Worm (Caenorhabditis elegans): ENCODE results near the gene ttr-2.

ttr-2 gene

ce11 chrIII:9891324-9891723, 36.2 kb upstream of the ttr-2 start, which contains the start of gene alg-4:
Gene alg-4, minus strand, starts transcription at chrIII:9891424.
- no peak for TF ChIP-seq K11D2.4 (GFP tag; IDR thresholded peaks at IDR 0.05)
- TF ChIP-seq hmg-20 (GFP tag; IDR thresholded peaks at IDR 0.05), result no peak

ce11 chrIII:9892855-9893254, 34.7 kb upstream of the ttr-2 start, which contains the start of gene mam-7:
Gene mam-7, plus strand, starts transcription at chrIII:9893155.
- TF ChIP-seq ztf-22 (GFP tag; optimal IDR thresholded peaks at IDR 0.05) (no peak), attf-3 (GFP tag; conservative IDR thresholded peaks at IDR 0.05) (no peak), F52B5.7 (tag; optimal IDR thresholded peaks at IDR 0.05) (no peak)

ce11 chrIII:9899720-9900119, 27.8 kb upstream of the ttr-2 start:
- TF ChIP-seq ztf-25 (GFP tag; IDR thresholded peaks at IDR 0.05) (no peak), egrh-3 (GFP tag; IDR thresholded peaks at IDR 0.05) (no peak), Y67H2A.10 (GFP tag; conservative IDR thresholded peaks at IDR 0.05) (no peak), nhr-120 (GFP tag; IDR thresholded peaks at IDR 0.05) (no peak), rcor-1 (GFP tag; IDR thresholded peaks at IDR 0.05) (no peak), lin-26 (GFP tag; IDR thresholded peaks at IDR 0.05) (no peak), C17E4.6 (GFP tag; IDR thresholded peaks at IDR 0.05) (no peak), Y79H2A.3 (GFP tag; conservative IDR thresholded peaks at IDR 0.05) (no peak), K12H6.12 (tag; optimal IDR thresholded peaks at IDR 0.05) (no peak), ceh-40 (GFP tag; IDR thresholded peaks at IDR 0.05) (no peak), madf-3 (GFP tag; IDR thresholded peaks at IDR 0.05) (no peak), nhr-179 (tag; optimal IDR thresholded peaks at IDR 0.05) (no peak), snpc-1.3 (tag; optimal IDR thresholded peaks at IDR 0.05; ENCODE audit: insufficient read depth) (no peak)

- TF ChIP-seq cebp-1 (GFP tag; IDR thresholded peaks at IDR 0.05), result no peak
- TF ChIP-seq cebp-1 (tag; optimal IDR thresholded peaks at IDR 0.05), result peak; percentile 29
- TF ChIP-seq B0261.1 (tag; optimal IDR thresholded peaks at IDR 0.05), result no peak
- TF ChIP-seq ceh-40 (GFP tag; IDR thresholded peaks at IDR 0.05), result no peak
- TF ChIP-seq nhr-120 (GFP tag; IDR thresholded peaks at IDR 0.05), result no peak
- peak; percentile 80 for TF ChIP-seq hmg-1.2 (GFP tag; IDR thresholded peaks at IDR 0.05)
- no peak for TF ChIP-seq lin-40 (tag; optimal IDR thresholded peaks at IDR 0.05)
- TF ChIP-seq nhr-80 (tag; optimal IDR thresholded peaks at IDR 0.05), result peak; percentile 85
These were observed 23.8 kb upstream of the ttr-2 start for ce11 chrIII:9903694-9904292.

ce11 chrIII:9905307-9905706, 22.3 kb upstream of the ttr-2 start:
- TF ChIP-seq rec-8 (tag; optimal IDR thresholded peaks at IDR 0.05) (no peak), ztf-6 (GFP tag; IDR thresholded peaks at IDR 0.05) (no peak), him-1 (tag; optimal IDR thresholded peaks at IDR 0.05) (no peak), somi-1 (GFP tag; optimal IDR thresholded peaks at IDR 0.05) (peak; percentile 0), cebp-1 (GFP tag; IDR thresholded peaks at IDR 0.05) (no peak), cebp-1 (tag; optimal IDR thresholded peaks at IDR 0.05) (peak; percentile 30), lin-54 (GFP tag; optimal IDR thresholded peaks at IDR 0.05) (no peak), nhr-80 (tag; optimal IDR thresholded peaks at IDR 0.05) (peak; percentile 19), ztf-26 (tag; optimal IDR thresholded peaks at IDR 0.05) (no peak), K12H6.12 (tag; optimal IDR thresholded peaks at IDR 0.05) (peak; percentile 34), zfh-2 (GFP tag; conservative IDR thresholded peaks at IDR 0.05) (peak; percentile 80), hlh-26 (GFP tag; conservative IDR thresholded peaks at IDR 0.05) (no peak)
